Worm (Caenorhabditis elegans) whole organism, young adult: ENCODE results near the gene clec-119.

Experiments used
- B0336.3 ChIP-seq: fragments of 200-800 bp; sonication (Bioruptor generic); IDR thresholded peaks from 2 replicates; pipeline ENCODE4 v1.3.6; 2022; ENCODE audit warnings: missing genetic modification characterization, missing compliant biosample characterization
- C06A6.2 ChIP-seq: fragments of 200-800 bp; sonication (Bioruptor generic); conservative IDR thresholded peaks from 2 replicates; pipeline ENCODE4 v1.3.6; 2022; ENCODE audit warnings: missing genetic modification characterization, missing compliant biosample characterization
- D2030.7 ChIP-seq: fragments of 200-800 bp; sonication (Bioruptor generic); IDR thresholded peaks from 2 replicates; pipeline ENCODE4 v1.3.6; 2022; ENCODE audit warnings: missing genetic modification reagents, missing genetic modification characterization, missing compliant biosample characterization
- F10E7.11 ChIP-seq: sonication (generic microtip); optimal IDR thresholded peaks from 2 replicates; lab custom pipeline; 2017; ENCODE audit warnings: mild to moderate bottlenecking, missing genetic modification characterization, moderate library complexity, missing compliant biosample characterization
- F23B12.7 ChIP-seq: sonication (generic microtip); optimal IDR thresholded peaks from 2 replicates; lab custom pipeline; 2017; ENCODE audit warnings: missing genetic modification characterization, mild to moderate bottlenecking, missing compliant biosample characterization, antibody characterized with exemption, moderate library complexity; ENCODE audit not compliant: insufficient read depth
- F37B4.10 ChIP-seq: fragments of 200-800 bp; sonication (Bioruptor generic); IDR thresholded peaks from 2 replicates; pipeline ENCODE4 v1.3.6; 2022; ENCODE audit warnings: missing genetic modification characterization, missing compliant biosample characterization
- F55B11.4 ChIP-seq: sonication (generic microtip); optimal IDR thresholded peaks from 2 replicates; lab custom pipeline; 2016; ENCODE audit warnings: missing compliant biosample characterization, missing genetic modification characterization, borderline replicate concordance; ENCODE audit not compliant: insufficient read depth
- F57A8.1 ChIP-seq: fragments of 200-800 bp; sonication (Bioruptor generic); optimal IDR thresholded peaks from 2 replicates; lab custom pipeline; 2018; ENCODE audit warnings: mild to moderate bottlenecking, missing genetic modification characterization, moderate library complexity, missing compliant biosample characterization
- F57C9.4 ChIP-seq: sonication (generic microtip); optimal IDR thresholded peaks from 2 replicates; lab custom pipeline; 2017; ENCODE audit warnings: mild to moderate bottlenecking, missing genetic modification characterization, missing compliant biosample characterization
- K11D2.4 ChIP-seq: fragments of 200-800 bp; sonication (Bioruptor generic); IDR thresholded peaks from 2 replicates; pipeline ENCODE4 v1.3.6; 2022; ENCODE audit warnings: missing genetic modification reagents, missing genetic modification characterization, missing compliant biosample characterization
- T07F8.4 ChIP-seq: sonication (generic microtip); optimal IDR thresholded peaks from 2 replicates; lab custom pipeline; 2016; ENCODE audit warnings: mild to moderate bottlenecking, missing genetic modification characterization, moderate library complexity, missing compliant biosample characterization
- Y53F4B.3 ChIP-seq: fragments of 200-800 bp; sonication (Bioruptor generic); IDR thresholded peaks from 2 replicates; pipeline ENCODE4 v1.3.6; 2022; ENCODE audit warnings: missing genetic modification reagents, missing genetic modification characterization, missing compliant biosample characterization
- Y53G8AR.9 ChIP-seq: fragments of 200-800 bp; sonication (Bioruptor generic); conservative IDR thresholded peaks from 2 replicates; pipeline ENCODE4 v1.3.6; 2022; ENCODE audit warnings: missing genetic modification reagents, missing genetic modification characterization, missing compliant biosample characterization
- Y95B8A.8 ChIP-seq: fragments of 200-800 bp; sonication (Bioruptor generic); IDR thresholded peaks from 2 replicates; pipeline ENCODE4 v1.3.6; 2022; ENCODE audit warnings: missing genetic modification reagents, missing genetic modification characterization, missing compliant biosample characterization
- aptf-3 ChIP-seq: fragments of 200-800 bp; sonication (Bioruptor generic); IDR thresholded peaks from 2 replicates; pipeline ENCODE4 v1.3.6; 2022; ENCODE audit warnings: missing genetic modification characterization, missing compliant biosample characterization
- atf-7 ChIP-seq: sonication (generic microtip); optimal IDR thresholded peaks from 2 replicates; lab custom pipeline; 2017; ENCODE audit warnings: mild to moderate bottlenecking, missing genetic modification characterization, missing compliant biosample characterization
- athp-1 ChIP-seq: sonication (generic microtip); optimal IDR thresholded peaks from 2 replicates; lab custom pipeline; 2017; ENCODE audit warnings: mild to moderate bottlenecking, missing genetic modification characterization, missing compliant biosample characterization
- attf-5 ChIP-seq: fragments of 200-800 bp; sonication (Bioruptor generic); optimal IDR thresholded peaks from 2 replicates; lab custom pipeline; 2018; ENCODE audit warnings: mild to moderate bottlenecking, missing genetic modification characterization, missing compliant biosample characterization
- bed-2 ChIP-seq: fragments of 200-800 bp; sonication (Bioruptor generic); IDR thresholded peaks from 2 replicates; pipeline ENCODE4 v1.3.6; 2022; ENCODE audit warnings: missing genetic modification reagents, missing genetic modification characterization, missing compliant biosample characterization
- ceh-100 ChIP-seq: fragments of 200-800 bp; sonication (Bioruptor generic); IDR thresholded peaks from 2 replicates; pipeline ENCODE4 v1.3.6; 2022; ENCODE audit warnings: missing genetic modification reagents, missing genetic modification characterization, missing compliant biosample characterization
- dox-1 ChIP-seq: fragments of 200-800 bp; sonication (Bioruptor generic); IDR thresholded peaks from 2 replicates; pipeline ENCODE4 v1.3.6; 2022; ENCODE audit warnings: missing genetic modification reagents, missing genetic modification characterization, missing compliant biosample characterization
- efl-1 ChIP-seq: fragments of 150-350 bp; optimal IDR thresholded peaks from 2 replicates; lab custom pipeline; 2014; ENCODE audit warnings: missing biosample characterization, missing genetic modification reagents, missing genetic modification characterization
- gei-17 ChIP-seq: fragments of 200-800 bp; sonication (Bioruptor generic); optimal IDR thresholded peaks from 2 replicates; lab custom pipeline; 2018; ENCODE audit warnings: mild to moderate bottlenecking, missing genetic modification characterization, missing compliant biosample characterization
- hlh-12 ChIP-seq: sonication (generic microtip); optimal IDR thresholded peaks from 2 replicates; lab custom pipeline; 2016; ENCODE audit warnings: missing genetic modification characterization, missing compliant biosample characterization
- hlh-26 ChIP-seq: fragments of 200-800 bp; sonication (Bioruptor generic); conservative IDR thresholded peaks from 2 replicates; pipeline ENCODE4 v1.3.6; 2022; ENCODE audit warnings: missing genetic modification reagents, missing genetic modification characterization, missing compliant biosample characterization
- hmg-1.2 ChIP-seq: fragments of 200-800 bp; sonication (Bioruptor generic); IDR thresholded peaks from 2 replicates; pipeline ENCODE4 v1.3.6; 2022; ENCODE audit warnings: missing genetic modification reagents, missing genetic modification characterization, missing compliant biosample characterization
- lir-1 ChIP-seq: fragments of 200-800 bp; sonication (Bioruptor generic); conservative IDR thresholded peaks from 2 replicates; pipeline ENCODE4 v1.3.6; 2022; ENCODE audit warnings: missing genetic modification reagents, missing genetic modification characterization, missing compliant biosample characterization
- madf-6 ChIP-seq: fragments of 200-800 bp; sonication (Bioruptor generic); IDR thresholded peaks from 2 replicates; pipeline ENCODE4 v1.3.6; 2022; ENCODE audit warnings: missing genetic modification reagents, missing genetic modification characterization, missing compliant biosample characterization
- nfya-1 ChIP-seq: sonication (generic microtip); optimal IDR thresholded peaks from 2 replicates; lab custom pipeline; 2017; ENCODE audit warnings: antibody characterized with exemption, missing compliant biosample characterization, missing genetic modification characterization, borderline replicate concordance; ENCODE audit not compliant: insufficient read depth
- nfyb-1 ChIP-seq: fragments of 200-800 bp; sonication (Bioruptor generic); IDR thresholded peaks from 2 replicates; pipeline ENCODE4 v1.3.6; 2022; ENCODE audit warnings: missing genetic modification reagents, missing genetic modification characterization, missing compliant biosample characterization
- nhr-80 ChIP-seq: sonication (generic microtip); optimal IDR thresholded peaks from 2 replicates; lab custom pipeline; 2016; ENCODE audit warnings: missing genetic modification characterization, missing compliant biosample characterization
- nhr-90 ChIP-seq: sonication (generic microtip); optimal IDR thresholded peaks from 2 replicates; lab custom pipeline; 2016; ENCODE audit warnings: missing genotype, mild to moderate bottlenecking, missing genetic modification characterization, missing compliant biosample characterization
- repo-1 ChIP-seq: sonication (generic microtip); optimal IDR thresholded peaks from 2 replicates; lab custom pipeline; 2017; ENCODE audit warnings: mild to moderate bottlenecking, missing genetic modification characterization, missing compliant biosample characterization
- sdz-38 ChIP-seq: sonication (generic microtip); optimal IDR thresholded peaks from 2 replicates; lab custom pipeline; 2016; ENCODE audit warnings: missing genotype, missing genetic modification characterization, missing compliant biosample characterization
- snpc-4 ChIP-seq, 5 experiments: fragments of 150-350 bp in 1 of 5; sonication (generic microtip) in 4 of 5; optimal IDR thresholded peaks; 2 replicates each; lab custom pipeline; 2014 to 2018; ENCODE audit warnings: missing genetic modification characterization in 5 of 5, missing biosample characterization in 3 of 5, antibody characterized with exemption in 2 of 5, mild to moderate bottlenecking in 2 of 5, missing compliant biosample characterization in 2 of 5, missing genotype in 2 of 5, moderate library complexity in 2 of 5, missing genetic modification reagents in 1 of 5
- zfh-2 ChIP-seq: fragments of 200-800 bp; sonication (Bioruptor generic); conservative IDR thresholded peaks from 2 replicates; pipeline ENCODE4 v1.3.6; 2022; ENCODE audit warnings: missing genetic modification reagents, missing genetic modification characterization, missing compliant biosample characterization
- ztf-18 ChIP-seq: sonication (generic microtip); optimal IDR thresholded peaks from 2 replicates; lab custom pipeline; 2016; ENCODE audit warnings: missing genotype, mild to moderate bottlenecking, missing genetic modification characterization, missing compliant biosample characterization
- ztf-25 ChIP-seq: fragments of 200-800 bp; sonication (Bioruptor generic); IDR thresholded peaks from 2 replicates; pipeline ENCODE4 v1.3.6; 2022; ENCODE audit warnings: missing genetic modification reagents, missing genetic modification characterization, missing compliant biosample characterization
- ztf-28 ChIP-seq: fragments of 200-800 bp; sonication (Bioruptor generic); IDR thresholded peaks from 2 replicates; pipeline ENCODE4 v1.3.6; 2022; ENCODE audit warnings: missing genetic modification reagents, missing genetic modification characterization, missing compliant biosample characterization

Gene clec-119

DNA sequence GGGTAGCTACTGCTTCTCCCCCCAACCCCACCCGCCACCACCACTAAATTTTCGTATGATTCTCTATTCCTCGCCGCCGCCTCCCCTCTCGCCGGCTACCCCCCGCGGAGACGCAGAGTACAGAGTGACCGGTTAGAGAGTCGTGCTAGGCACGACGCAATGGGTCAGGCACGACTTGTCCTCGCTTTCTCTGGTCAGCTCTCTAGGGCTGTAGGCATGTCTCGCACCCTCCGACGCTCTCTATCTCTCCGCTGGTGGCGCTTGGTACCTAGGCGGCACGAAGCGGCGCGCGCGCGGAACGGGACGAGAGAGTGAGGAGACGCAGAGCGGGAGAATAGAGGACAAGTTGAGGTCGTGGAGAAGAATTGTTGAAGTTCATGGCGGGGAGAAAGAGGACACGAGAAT lies 8.9 kb upstream of the clec-119 start (continued):
- TF ChIP-seq ceh-100 (GFP tag; lab: Robert Waterston, UW) (no peak), dox-1 (GFP tag; lab: Robert Waterston, UW) (peak; percentile 85), hlh-26 (GFP tag; lab: Robert Waterston, UW) (no peak), gei-17 (GFP tag; lab: Kevin White, UChicago) (no peak), bed-2 (GFP tag; lab: Robert Waterston, UW) (no peak), hmg-1.2 (GFP tag; lab: Robert Waterston, UW) (peak; percentile 76), K11D2.4 (GFP tag; lab: Robert Waterston, UW) (peak; percentile 53; the same call in 1 of the 2 replicates), Y53G8AR.9 (GFP tag; lab: Robert Waterston, UW) (no peak), athp-1 (tag; lab: Kevin White, UChicago) (no peak), B0336.3 (GFP tag; lab: Robert Waterston, UW) (peak; percentile 83; the same call in 1 of the 2 replicates), nfyb-1 (GFP tag; lab: Robert Waterston, UW) (peak; percentile 43; the same call in 1 of the 2 replicates), ztf-28 (GFP tag; lab: Robert Waterston, UW) (no peak), nfya-1 (no peak), F10E7.11 (tag; lab: Kevin White, UChicago) (no peak), Y53F4B.3 (GFP tag; lab: Robert Waterston, UW) (no peak), attf-5 (GFP tag; lab: Kevin White, UChicago) (peak; percentile 54), nhr-90 (tag; lab: Kevin White, UChicago) (no peak), F57C9.4 (tag; lab: Kevin White, UChicago) (no peak), madf-6 (GFP tag; lab: Robert Waterston, UW) (peak; percentile 60; the same call in 1 of the 2 replicates), ztf-25 (GFP tag; lab: Robert Waterston, UW) (0 out of 2 replicates have a peak, but pooled peaks have one; percentile 15), sdz-38 (tag; lab: Kevin White, UChicago) (no peak), hlh-12 (tag; lab: Kevin White, UChicago) (no peak), nhr-80 (tag; lab: Kevin White, UChicago) (peak; percentile 83), atf-7 (tag; lab: Kevin White, UChicago) (peak; percentile 16), T07F8.4 (tag; lab: Kevin White, UChicago) (no peak), zfh-2 (GFP tag; lab: Robert Waterston, UW) (peak; percentile 98), Y95B8A.8 (GFP tag; lab: Robert Waterston, UW) (no peak), D2030.7 (GFP tag; lab: Robert Waterston, UW) (no peak), F55B11.4 (tag; lab: Kevin White, UChicago) (no peak), snpc-4 (GFP tag; optimal IDR thresholded peaks at IDR 0.05; lab: Kevin White, UChicago) (no peak), snpc-4 (tag; optimal IDR thresholded peaks at IDR 0.05; lab: Kevin White, UChicago) (peak in 2 of 4 experiments; percentile 26 to 32), F57A8.1 (GFP tag; lab: Kevin White, UChicago) (no peak), aptf-3 (GFP tag; lab: Robert Waterston, UW) (no peak), lir-1 (GFP tag; lab: Robert Waterston, UW) (0 out of 2 replicates have a peak, but pooled peaks have one; percentile 24), ztf-18 (tag; lab: Kevin White, UChicago) (peak; percentile 32), C06A6.2 (GFP tag; lab: Robert Waterston, UW) (peak; percentile 62), efl-1 (GFP tag; lab: Kevin White, UChicago) (peak; percentile 41), F23B12.7 (tag; lab: Kevin White, UChicago) (no peak), F37B4.10 (GFP tag; lab: Robert Waterston, UW) (no peak), repo-1 (peak; percentile 7)
- TF ChIP-seq, all 124 proteins: peak for 35
